Worm (Caenorhabditis elegans) whole organism, L2 larva: Measurements from ENCODE around the gene exc-15.
A peak's percentile ranks its signal among the peaks of the same experiment; 100 is the strongest.

Source experiments
- R02D3.7 ChIP-seq: fragments of 150-350 bp; optimal IDR thresholded peaks from 2 replicates; lab custom pipeline; 2014; ENCODE audit warnings: missing biosample characterization, missing genetic modification characterization
- Y55F3AM.14 ChIP-seq: fragments of 200-800 bp; sonication (Bioruptor generic); optimal IDR thresholded peaks from 2 replicates; lab custom pipeline; 2018; ENCODE audit warnings: mild to moderate bottlenecking, missing genetic modification characterization, missing compliant biosample characterization
- alr-1 ChIP-seq: fragments of 150-350 bp; optimal IDR thresholded peaks from 2 replicates; lab custom pipeline; 2014; ENCODE audit warnings: missing biosample characterization, missing genetic modification characterization
- aly-2 ChIP-seq: fragments of 150-350 bp; optimal IDR thresholded peaks from 2 replicates; lab custom pipeline; 2014; ENCODE audit warnings: missing biosample characterization, missing genetic modification characterization
- ama-1 ChIP-seq: fragments of 150-350 bp; optimal IDR thresholded peaks from 2 replicates; lab custom pipeline; 2018; ENCODE audit warnings: inconsistent platforms
- blmp-1 ChIP-seq: sonication (generic microtip); optimal IDR thresholded peaks from 2 replicates; lab custom pipeline; 2017; ENCODE audit warnings: missing genetic modification characterization, mild to moderate bottlenecking, missing compliant biosample characterization, antibody characterized with exemption, moderate library complexity; ENCODE audit not compliant: insufficient read depth
- fos-1 ChIP-seq: fragments of 150-350 bp; optimal IDR thresholded peaks from 2 replicates; lab custom pipeline; 2014; ENCODE audit warnings: missing biosample characterization, missing genetic modification characterization
- lin-11 ChIP-seq: fragments of 150-350 bp; sonication (generic microtip); optimal IDR thresholded peaks from 2 replicates; lab custom pipeline; 2014; ENCODE audit warnings: missing biosample characterization, missing genetic modification characterization, inconsistent platforms, mixed read lengths
- lsy-2 ChIP-seq, 2 experiments: fragments of 150-350 bp in 1 of 2; sonication (generic microtip) in 1 of 2; optimal IDR thresholded peaks; 2 replicates each; lab custom pipeline; 2014 to 2017; ENCODE audit warnings: missing biosample characterization in 2 of 2, missing genetic modification characterization in 2 of 2
- nhr-6 ChIP-seq: fragments of 150-350 bp; optimal IDR thresholded peaks from 2 replicates; lab custom pipeline; 2014; ENCODE audit warnings: missing biosample characterization, missing genetic modification characterization
- sem-4 ChIP-seq: fragments of 150-350 bp; optimal IDR thresholded peaks from 2 replicates; lab custom pipeline; 2014; ENCODE audit warnings: missing biosample characterization, missing genetic modification reagents, missing genetic modification characterization
- snpc-4 ChIP-seq: fragments of 150-350 bp; optimal IDR thresholded peaks from 2 replicates; lab custom pipeline; 2014; ENCODE audit warnings: missing biosample characterization, missing genetic modification characterization

DNA sequence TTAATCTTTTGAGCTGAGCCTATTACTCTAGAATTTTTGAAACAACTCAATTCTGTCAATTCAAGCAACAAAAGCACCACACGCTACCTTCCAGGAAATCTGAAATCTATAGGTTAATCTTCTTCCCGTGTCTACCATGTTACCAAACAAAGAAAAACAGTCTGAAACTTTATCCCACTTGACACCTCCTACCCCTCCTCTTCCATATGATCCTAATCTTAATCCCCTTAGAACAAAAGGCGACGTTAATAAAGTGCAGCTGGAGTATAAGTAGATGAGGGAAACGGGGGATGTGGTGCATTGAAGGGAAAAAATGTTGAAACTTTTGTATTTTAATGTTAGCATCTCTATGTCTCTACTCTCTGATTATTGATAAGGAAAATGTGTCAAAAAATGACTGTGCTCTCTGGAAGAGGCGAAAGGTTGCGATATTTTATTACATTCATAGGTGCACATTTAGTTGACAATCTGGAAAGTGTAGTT, 12.9 kb downstream of the exc-15 start:
- no peak for TF ChIP-seq alr-1 (tag; lab: Kevin White, UChicago)
- TF ChIP-seq lin-11 (tag; lab: Kevin White, UChicago), result no peak
- no peak for TF ChIP-seq nhr-6 (tag; lab: Kevin White, UChicago)
- no peak for TF ChIP-seq aly-2
- TF ChIP-seq ama-1 (lab: Kevin White, UChicago), result no peak
- no peak for TF ChIP-seq sem-4 (tag; lab: Kevin White, UChicago)
- TF ChIP-seq lsy-2 (tag; optimal IDR thresholded peaks at IDR 0.05; lab: Kevin White, UChicago), result no peak
- no peak for TF ChIP-seq snpc-4 (tag; lab: Kevin White, UChicago)
- peak; percentile 28 for TF ChIP-seq fos-1 (tag; lab: Kevin White, UChicago)
- no peak for TF ChIP-seq blmp-1 (tag; lab: Kevin White, UChicago)
- no peak for TF ChIP-seq Y55F3AM.14 (GFP tag; lab: Kevin White, UChicago)
- no peak for TF ChIP-seq R02D3.7 (tag; lab: Kevin White, UChicago)
